Worm (Caenorhabditis elegans): ENCODE measurements around the gene ins-10.

DNA sequence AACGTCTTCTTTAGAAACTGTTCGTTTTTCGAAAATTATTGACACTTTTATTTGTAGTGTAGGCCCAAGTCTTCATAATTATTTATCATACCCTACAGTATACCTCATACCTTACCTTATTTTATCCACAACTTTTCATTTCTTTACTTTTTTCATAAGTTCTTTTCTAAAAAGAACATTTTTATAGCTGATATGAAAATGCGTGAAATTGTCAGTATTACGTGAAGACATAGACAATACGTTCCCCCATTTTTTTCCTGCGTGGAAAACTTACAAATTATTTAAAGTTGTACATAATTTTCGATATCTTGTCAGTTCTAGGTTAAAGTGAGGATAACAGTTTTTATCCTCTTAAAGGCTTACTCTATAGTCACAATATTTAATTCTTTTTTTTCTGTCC is 36.1 kb downstream of the ins-10 start:
- TF ChIP-seq ceh-36 (tag; optimal IDR thresholded peaks at IDR 0.05) (no peak), ama-1 (optimal IDR thresholded peaks at IDR 0.05) (no peak), tbx-11 (GFP tag; IDR thresholded peaks at IDR 0.05) (no peak), B0310.2 (tag; optimal IDR thresholded peaks at IDR 0.05) (no peak), tbx-37 (GFP tag; conservative IDR thresholded peaks at IDR 0.05) (no peak), flt-1 (GFP tag; IDR thresholded peaks at IDR 0.05) (no peak), pes-1 (GFP tag; IDR thresholded peaks at IDR 0.05) (no peak)

Data from whole organism, early embryonic.